Worm (Caenorhabditis elegans) whole organism, L4 larva: ENCODE data around the gene C13A2.1.
A peak's percentile ranks its signal among the peaks of the same experiment; 100 is the strongest.

Experiments used
- ceh-28 ChIP-seq: fragments of 150-350 bp; optimal IDR thresholded peaks from 2 replicates; lab custom pipeline; 2014; ENCODE audit warnings: missing biosample characterization, missing genetic modification reagents, missing genetic modification characterization
- daf-12 ChIP-seq: fragments of 150-350 bp; optimal IDR thresholded peaks from 2 replicates; lab custom pipeline; 2014; ENCODE audit warnings: missing biosample characterization, missing genetic modification reagents, missing genetic modification characterization
- dmd-6 ChIP-seq: fragments of 200-800 bp; sonication (Bioruptor generic); IDR thresholded peaks from 2 replicates; pipeline ENCODE4 v1.3.6; 2022; ENCODE audit warnings: missing genetic modification reagents, missing genetic modification characterization, missing compliant biosample characterization
- dpl-1 ChIP-seq: fragments of 150-350 bp; optimal IDR thresholded peaks from 2 replicates; lab custom pipeline; 2014; ENCODE audit warnings: missing biosample characterization, missing genetic modification reagents, missing genetic modification characterization
- egl-27 ChIP-seq: sonication (generic microtip); optimal IDR thresholded peaks from 3 replicates; lab custom pipeline; 2017; ENCODE audit warnings: missing biosample characterization, missing genetic modification reagents, missing genetic modification characterization
- lin-1 ChIP-seq: fragments of 200-800 bp; sonication (Bioruptor generic); IDR thresholded peaks from 2 replicates; pipeline ENCODE4 v1.3.6; 2022; ENCODE audit warnings: missing genetic modification reagents, missing genetic modification characterization, missing compliant biosample characterization
- lsy-2 ChIP-seq, 2 experiments: fragments of 150-350 bp in 1 of 2; sonication (generic microtip) in 1 of 2; optimal IDR thresholded peaks; 2 replicates each; lab custom pipeline; 2014 to 2017; ENCODE audit warnings: missing biosample characterization in 2 of 2, missing genetic modification characterization in 2 of 2
- nhr-11 ChIP-seq: fragments of 150-350 bp; optimal IDR thresholded peaks from 2 replicates; lab custom pipeline; 2014; ENCODE audit warnings: missing biosample characterization, missing genetic modification characterization
- nhr-237 ChIP-seq: sonication (generic microtip); optimal IDR thresholded peaks from 2 replicates; lab custom pipeline; 2017; ENCODE audit warnings: missing biosample characterization, missing genetic modification characterization
- nhr-25 ChIP-seq: sonication (generic microtip); optimal IDR thresholded peaks from 2 replicates; lab custom pipeline; 2017; ENCODE audit warnings: missing genetic modification characterization, mild to moderate bottlenecking, missing compliant biosample characterization, antibody characterized with exemption, moderate library complexity, borderline replicate concordance; ENCODE audit not compliant: insufficient read depth
- sdz-12 ChIP-seq: fragments of 200-800 bp; sonication (Bioruptor generic); optimal IDR thresholded peaks from 2 replicates; lab custom pipeline; 2018; ENCODE audit warnings: mild to moderate bottlenecking, missing genetic modification characterization, missing compliant biosample characterization
- unc-62 ChIP-seq, 3 experiments: fragments of 150-350 bp in 1 of 3; sonication (generic microtip); optimal IDR thresholded peaks in 2 of 3; peaks in 1 of 3; 1 replicate in 1 of 3; 2 replicates in 2 of 3; lab custom pipeline; 2014 to 2017; ENCODE audit warnings: missing biosample characterization in 3 of 3, missing genetic modification characterization in 3 of 3, missing genetic modification reagents in 3 of 3, missing genotype in 1 of 3
- vab-7 ChIP-seq: fragments of 200-800 bp; sonication (Bioruptor generic); IDR thresholded peaks from 2 replicates; pipeline ENCODE4 v1.3.6; 2022; ENCODE audit warnings: missing genetic modification reagents, missing genetic modification characterization, missing compliant biosample characterization

ce11 chrV:7298463-7298862, 9.7 kb downstream of the C13A2.1 start, which contains the start of gene F07G11.3:
- TF ChIP-seq nhr-11 (tag; lab: Kevin White, UChicago) (no peak), dmd-6 (GFP tag; lab: Robert Waterston, UW) (no peak), dpl-1 (GFP tag; lab: Kevin White, UChicago) (no peak), egl-27 (tag; lab: Kevin White, UChicago) (no peak), vab-7 (GFP tag; lab: Robert Waterston, UW) (no peak), ceh-28 (tag; lab: Kevin White, UChicago) (no peak), nhr-25 (no peak), lsy-2 (tag; optimal IDR thresholded peaks at IDR 0.05; lab: Kevin White, UChicago) (no peak), sdz-12 (GFP tag; lab: Kevin White, UChicago) (no peak), unc-62 (GFP tag; optimal IDR thresholded peaks at IDR 0.05 in 1 of 2; lab: Kevin White, UChicago) (peak in 1 of 2 experiments; percentile 55), unc-62 (tag; optimal IDR thresholded peaks at IDR 0.05; lab: Kevin White, UChicago) (no peak), daf-12 (tag; lab: Kevin White, UChicago) (no peak), nhr-237 (tag; lab: Kevin White, UChicago) (no peak), lin-1 (GFP tag; lab: Robert Waterston, UW) (no peak)
